Fruit fly (Drosophila melanogaster): ENCODE measurements around the gene Or67b.

Gene Or67b

dm6 chr3L:9613960-9614588 lies 14.9 kb downstream of the Or67b start:
- TF ChIP-seq CG17801 (GFP tag; optimal IDR thresholded peaks at IDR 0.05; ENCODE audit: partially characterized antibody), result no peak

- no peak for TF ChIP-seq CG17801 (GFP tag; optimal IDR thresholded peaks at IDR 0.05; ENCODE audit: partially characterized antibody)
Observed at dm6 chr3L:9601225-9601624, 27.8 kb downstream of the Or67b start, which contains the start of the genes CG3088 and CG3306. TSS of gene CG3088 (minus strand) at chr3L:9601325. TSS of gene CG3306 (plus strand) at chr3L:9601523.

- TF ChIP-seq CG17801 (GFP tag; optimal IDR thresholded peaks at IDR 0.05; ENCODE audit: partially characterized antibody), result no peak
Observed at dm6 chr3L:9598688-9599087, 30.3 kb downstream of the Or67b start, which contains the start of gene CG3222. TSS of gene CG3222 (plus strand) at chr3L:9598988.

- no peak for TF ChIP-seq CG17801 (GFP tag; optimal IDR thresholded peaks at IDR 0.05; ENCODE audit: partially characterized antibody)
Observed at dm6 chr3L:9597464-9597863, 31.5 kb downstream of the Or67b start, which contains the start of gene Tmc. TSS of gene Tmc (plus strand) at chr3L:9597764.

dm6 chr3L:9583388-9583787 lies 45.6 kb downstream of the Or67b start:
- TF ChIP-seq CG17801 (GFP tag; optimal IDR thresholded peaks at IDR 0.05; ENCODE audit: partially characterized antibody), result no peak
